Worm (Caenorhabditis elegans): ENCODE measurements around the gene ccep-97.

ce11 chrV:4818563-4818962, at the start of gene ccep-97:
- TF ChIP-seq nhr-12 (tag; optimal IDR thresholded peaks at IDR 0.05) (no peak), ama-1 (optimal IDR thresholded peaks at IDR 0.05) (no peak), fos-1 (tag; optimal IDR thresholded peaks at IDR 0.05) (no peak), ztf-11 (tag; optimal IDR thresholded peaks at IDR 0.05) (no peak), nhr-67 (tag; optimal IDR thresholded peaks at IDR 0.05) (no peak), pqm-1 (tag; optimal IDR thresholded peaks at IDR 0.05) (no peak), nfya-1 (tag; optimal IDR thresholded peaks at IDR 0.05; ENCODE audit: insufficient read depth) (no peak), nhr-28 (tag; optimal IDR thresholded peaks at IDR 0.05) (no peak), unc-39 (tag; optimal IDR thresholded peaks at IDR 0.05) (no peak), unc-62 (GFP tag; optimal IDR thresholded peaks at IDR 0.05) (no peak)

Data from whole organism, L3 larva.